Fruit fly (Drosophila melanogaster): Measurements from ENCODE around the gene Adhr.

- TF ChIP-seq CTCF (optimal IDR thresholded peaks at IDR 0.05) = no peak
- TF ChIP-seq CG8478 (optimal IDR thresholded peaks at IDR 0.05) = no peak
These were observed 19.6 kb downstream of the Adhr start for dm6 chr2L:14634986-14635385.

All from S2 (cell line).